Worm (Caenorhabditis elegans): ENCODE measurements around the gene prdm-14.

ce11 chrX:9035142-9035541, 10.9 kb upstream of the prdm-14 start:
- TF ChIP-seq tra-1 (GFP tag; IDR thresholded peaks at IDR 0.05): no peak
- TF ChIP-seq ceh-44 (GFP tag; IDR thresholded peaks at IDR 0.05): no peak

Measured in whole organism, L4 larva.